Worm (Caenorhabditis elegans) whole organism, young adult: ENCODE measurements around the gene F54F2.6.

ENCODE experiments used
- B0261.1 ChIP-seq: sonication (generic microtip); optimal IDR thresholded peaks from 2 replicates; lab custom pipeline; 2016; ENCODE audit warnings: mild to moderate bottlenecking, missing genetic modification characterization, moderate library complexity, missing compliant biosample characterization
- C17E4.6 ChIP-seq: fragments of 200-800 bp; sonication (Bioruptor generic); IDR thresholded peaks from 2 replicates; pipeline ENCODE4 v1.3.6; 2022; ENCODE audit warnings: missing genetic modification reagents, missing genetic modification characterization, missing compliant biosample characterization
- F55B11.4 ChIP-seq: sonication (generic microtip); optimal IDR thresholded peaks from 2 replicates; lab custom pipeline; 2016; ENCODE audit warnings: missing compliant biosample characterization, missing genetic modification characterization, borderline replicate concordance; ENCODE audit not compliant: insufficient read depth
- athp-1 ChIP-seq: sonication (generic microtip); optimal IDR thresholded peaks from 2 replicates; lab custom pipeline; 2017; ENCODE audit warnings: mild to moderate bottlenecking, missing genetic modification characterization, missing compliant biosample characterization
- attf-3 ChIP-seq: fragments of 200-800 bp; sonication (Bioruptor generic); conservative IDR thresholded peaks from 2 replicates; pipeline ENCODE4 v1.3.6; 2022; ENCODE audit warnings: missing genetic modification reagents, missing genetic modification characterization, missing compliant biosample characterization
- attf-5 ChIP-seq: fragments of 200-800 bp; sonication (Bioruptor generic); optimal IDR thresholded peaks from 2 replicates; lab custom pipeline; 2018; ENCODE audit warnings: mild to moderate bottlenecking, missing genetic modification characterization, missing compliant biosample characterization
- bed-1 ChIP-seq: fragments of 200-800 bp; sonication (Bioruptor generic); IDR thresholded peaks from 2 replicates; pipeline ENCODE4 v1.3.6; 2022; ENCODE audit warnings: missing genetic modification reagents, missing genetic modification characterization, missing compliant biosample characterization
- cebp-1 ChIP-seq, 2 experiments: fragments of 200-800 bp in 1 of 2; sonication (Bioruptor generic) in 1 of 2; sonication (generic microtip) in 1 of 2; IDR thresholded peaks in 1 of 2; optimal IDR thresholded peaks in 1 of 2; 2 replicates each; pipeline versions ENCODE4 v1.3.6 to Lab custom; 2017 to 2022; ENCODE audit warnings: missing compliant biosample characterization in 2 of 2, missing genetic modification characterization in 2 of 2, mild to moderate bottlenecking in 1 of 2, missing genetic modification reagents in 1 of 2, moderate library complexity in 1 of 2
- ceh-100 ChIP-seq: fragments of 200-800 bp; sonication (Bioruptor generic); IDR thresholded peaks from 2 replicates; pipeline ENCODE4 v1.3.6; 2022; ENCODE audit warnings: missing genetic modification reagents, missing genetic modification characterization, missing compliant biosample characterization
- ceh-91 ChIP-seq: fragments of 200-800 bp; sonication (Bioruptor generic); IDR thresholded peaks from 2 replicates; pipeline ENCODE4 v1.3.6; 2022; ENCODE audit warnings: missing genetic modification reagents, missing genetic modification characterization, missing compliant biosample characterization
- dox-1 ChIP-seq: fragments of 200-800 bp; sonication (Bioruptor generic); IDR thresholded peaks from 2 replicates; pipeline ENCODE4 v1.3.6; 2022; ENCODE audit warnings: missing genetic modification reagents, missing genetic modification characterization, missing compliant biosample characterization
- dpff-1 ChIP-seq: sonication (generic microtip); optimal IDR thresholded peaks from 2 replicates; lab custom pipeline; 2017; ENCODE audit warnings: mild to moderate bottlenecking, missing genetic modification characterization, missing compliant biosample characterization
- egl-18 ChIP-seq: fragments of 200-800 bp; sonication (Bioruptor generic); IDR thresholded peaks from 2 replicates; pipeline ENCODE4 v1.3.6; 2022; ENCODE audit warnings: missing genetic modification reagents, missing genetic modification characterization, missing compliant biosample characterization
- gei-17 ChIP-seq: fragments of 200-800 bp; sonication (Bioruptor generic); optimal IDR thresholded peaks from 2 replicates; lab custom pipeline; 2018; ENCODE audit warnings: mild to moderate bottlenecking, missing genetic modification characterization, missing compliant biosample characterization
- him-1 ChIP-seq: sonication (generic microtip); optimal IDR thresholded peaks from 2 replicates; lab custom pipeline; 2016; ENCODE audit warnings: missing genotype, missing genetic modification reagents, missing genetic modification characterization, missing compliant biosample characterization
- hlh-12 ChIP-seq: sonication (generic microtip); optimal IDR thresholded peaks from 2 replicates; lab custom pipeline; 2016; ENCODE audit warnings: missing genetic modification characterization, missing compliant biosample characterization
- hmg-1.2 ChIP-seq: fragments of 200-800 bp; sonication (Bioruptor generic); IDR thresholded peaks from 2 replicates; pipeline ENCODE4 v1.3.6; 2022; ENCODE audit warnings: missing genetic modification reagents, missing genetic modification characterization, missing compliant biosample characterization
- let-607 ChIP-seq, 2 experiments: fragments of 200-800 bp in 1 of 2; sonication (Bioruptor generic) in 1 of 2; sonication (generic microtip) in 1 of 2; optimal IDR thresholded peaks; 2 replicates each; lab custom pipeline; 2016 to 2018; ENCODE audit warnings: mild to moderate bottlenecking in 2 of 2, missing compliant biosample characterization in 2 of 2, missing genetic modification characterization in 2 of 2, moderate library complexity in 2 of 2, missing genotype in 1 of 2
- lin-26 ChIP-seq: fragments of 200-800 bp; sonication (Bioruptor generic); IDR thresholded peaks from 2 replicates; pipeline ENCODE4 v1.3.6; 2022; ENCODE audit warnings: missing genetic modification reagents, missing genetic modification characterization, missing compliant biosample characterization
- lin-35 ChIP-seq, 3 experiments: fragments of 150-350 bp in 2 of 3; sonication (generic microtip) in 1 of 3; optimal IDR thresholded peaks; 2 replicates each; lab custom pipeline; 2014 to 2018; ENCODE audit warnings: missing biosample characterization in 3 of 3, missing genetic modification characterization in 3 of 3, missing genetic modification reagents in 3 of 3
- madf-6 ChIP-seq: fragments of 200-800 bp; sonication (Bioruptor generic); IDR thresholded peaks from 2 replicates; pipeline ENCODE4 v1.3.6; 2022; ENCODE audit warnings: missing genetic modification reagents, missing genetic modification characterization, missing compliant biosample characterization
- mcd-1 ChIP-seq: fragments of 200-800 bp; sonication (Bioruptor generic); IDR thresholded peaks from 2 replicates; pipeline ENCODE4 v1.3.6; 2022; ENCODE audit warnings: missing genetic modification reagents, missing genetic modification characterization, missing compliant biosample characterization
- mel-28 ChIP-seq: sonication (generic microtip); optimal IDR thresholded peaks from 2 replicates; lab custom pipeline; 2016; ENCODE audit warnings: borderline replicate concordance, mild to moderate bottlenecking, missing genetic modification characterization, missing compliant biosample characterization
- mxl-1 ChIP-seq: sonication (generic microtip); optimal IDR thresholded peaks from 2 replicates; lab custom pipeline; 2016; ENCODE audit warnings: missing genetic modification characterization, missing compliant biosample characterization
- nfyb-1 ChIP-seq: fragments of 200-800 bp; sonication (Bioruptor generic); IDR thresholded peaks from 2 replicates; pipeline ENCODE4 v1.3.6; 2022; ENCODE audit warnings: missing genetic modification reagents, missing genetic modification characterization, missing compliant biosample characterization
- pha-4 ChIP-seq: fragments of 150-350 bp; sonication (generic microtip); optimal IDR thresholded peaks from 2 replicates; lab custom pipeline; 2014; ENCODE audit warnings: missing biosample characterization, missing genetic modification reagents, missing genetic modification characterization
- rpc-1 ChIP-seq, 2 experiments: fragments of 150-350 bp in 1 of 2; sonication (generic microtip) in 1 of 2; optimal IDR thresholded peaks; 2 replicates each; lab custom pipeline; 2014 to 2018; ENCODE audit warnings: missing biosample characterization in 1 of 2, missing genetic modification characterization in 1 of 2, missing genetic modification reagents in 1 of 2, missing genotype in 1 of 2
- snpc-3.4 ChIP-seq: sonication (generic microtip); optimal IDR thresholded peaks from 2 replicates; lab custom pipeline; 2017; ENCODE audit warnings: missing genetic modification characterization, mild to moderate bottlenecking, missing compliant biosample characterization, antibody characterized with exemption, moderate library complexity, missing genotype, missing genetic modification reagents
- snpc-4 ChIP-seq, 5 experiments: fragments of 150-350 bp in 1 of 5; sonication (generic microtip) in 4 of 5; optimal IDR thresholded peaks; 2 replicates each; lab custom pipeline; 2014 to 2018; ENCODE audit warnings: missing genetic modification characterization in 5 of 5, missing biosample characterization in 3 of 5, antibody characterized with exemption in 2 of 5, mild to moderate bottlenecking in 2 of 5, missing compliant biosample characterization in 2 of 5, missing genotype in 2 of 5, moderate library complexity in 2 of 5, missing genetic modification reagents in 1 of 5
- xnd-1 ChIP-seq: sonication (generic microtip); optimal IDR thresholded peaks from 2 replicates; lab custom pipeline; 2016; ENCODE audit warnings: missing genotype, missing genetic modification reagents, missing genetic modification characterization, missing compliant biosample characterization
- zim-3 ChIP-seq: sonication (generic microtip); optimal IDR thresholded peaks from 2 replicates; lab custom pipeline; 2017; ENCODE audit warnings: mild to moderate bottlenecking, missing genetic modification characterization, moderate library complexity, missing compliant biosample characterization
- ztf-18 ChIP-seq: sonication (generic microtip); optimal IDR thresholded peaks from 2 replicates; lab custom pipeline; 2016; ENCODE audit warnings: missing genotype, mild to moderate bottlenecking, missing genetic modification characterization, missing compliant biosample characterization
- ztf-25 ChIP-seq: fragments of 200-800 bp; sonication (Bioruptor generic); IDR thresholded peaks from 2 replicates; pipeline ENCODE4 v1.3.6; 2022; ENCODE audit warnings: missing genetic modification reagents, missing genetic modification characterization, missing compliant biosample characterization

F54F2.6 gene

DNA sequence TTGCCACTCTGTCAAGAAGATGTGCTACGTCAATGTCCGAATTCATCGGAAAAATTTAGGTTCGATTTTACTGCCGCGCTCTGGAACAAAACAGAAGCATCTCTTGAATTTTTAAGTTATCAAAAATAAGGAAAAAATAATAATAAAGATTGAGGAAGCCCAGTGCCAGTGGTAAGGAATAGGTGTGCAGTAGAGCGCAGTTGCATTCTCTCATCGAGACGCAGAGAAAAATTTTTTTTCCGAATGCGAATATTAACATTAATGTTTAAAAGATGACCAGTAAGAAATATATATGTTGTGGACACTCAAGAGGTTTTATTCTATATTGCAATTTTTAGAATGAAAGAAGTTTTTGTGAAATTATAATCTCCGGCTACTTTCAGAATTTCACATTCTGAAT lies 47.2 kb upstream of the F54F2.6 start:
- no peak for TF ChIP-seq bed-1 (GFP tag; lab: Robert Waterston, UW)
- peak; percentile 38 for TF ChIP-seq ztf-18 (tag; lab: Kevin White, UChicago)
- no peak for TF ChIP-seq xnd-1 (tag; lab: Kevin White, UChicago)
- TF ChIP-seq hmg-1.2 = peak; percentile 30; the same call in 1 of the 2 replicates
- no peak for TF ChIP-seq lin-35 (GFP tag; optimal IDR thresholded peaks at IDR 0.05; lab: Kevin White, UChicago)
- no peak for TF ChIP-seq mel-28 (tag; lab: Kevin White, UChicago)
- peak; percentile 37 for TF ChIP-seq attf-5
- no peak for TF ChIP-seq snpc-4 (GFP tag; optimal IDR thresholded peaks at IDR 0.05; lab: Kevin White, UChicago)
- TF ChIP-seq snpc-4 (tag; optimal IDR thresholded peaks at IDR 0.05; lab: Kevin White, UChicago) = peak in 1 of 4 experiments; percentile 27
- no peak for TF ChIP-seq attf-3 (GFP tag; lab: Robert Waterston, UW)
- TF ChIP-seq madf-6 (GFP tag; lab: Robert Waterston, UW) = peak; percentile 30; the same call in 1 of the 2 replicates
- peak; percentile 89 for TF ChIP-seq mcd-1 (GFP tag; lab: Robert Waterston, UW)
- TF ChIP-seq athp-1 (tag; lab: Kevin White, UChicago) = no peak
- TF ChIP-seq lin-26 (GFP tag; lab: Robert Waterston, UW) = no peak
- no peak for TF ChIP-seq zim-3 (tag; lab: Kevin White, UChicago)

- TF ChIP-seq rpc-1 (optimal IDR thresholded peaks at IDR 0.05; lab: Kevin White, UChicago) (no peak), rpc-1 (tag; optimal IDR thresholded peaks at IDR 0.05; lab: Kevin White, UChicago) (no peak), dpff-1 (tag; lab: Kevin White, UChicago) (no peak), snpc-3.4 (no peak), mxl-1 (tag; lab: Kevin White, UChicago) (no peak), C17E4.6 (GFP tag; lab: Robert Waterston, UW) (no peak), dox-1 (GFP tag; lab: Robert Waterston, UW) (no peak), egl-18 (GFP tag; lab: Robert Waterston, UW) (no peak), cebp-1 (GFP tag; IDR thresholded peaks at IDR 0.05; lab: Robert Waterston, UW) (no peak), cebp-1 (tag; optimal IDR thresholded peaks at IDR 0.05; lab: Kevin White, UChicago) (no peak), hlh-12 (tag; lab: Kevin White, UChicago) (no peak), hmg-1.2 (no peak)
Observed at ce11 chrIII:8845114-8845513, 44.6 kb upstream of the F54F2.6 start, which contains the start of gene F44E2.6. F44E2.6 (minus strand) TSS chrIII:8845214.

DNA sequence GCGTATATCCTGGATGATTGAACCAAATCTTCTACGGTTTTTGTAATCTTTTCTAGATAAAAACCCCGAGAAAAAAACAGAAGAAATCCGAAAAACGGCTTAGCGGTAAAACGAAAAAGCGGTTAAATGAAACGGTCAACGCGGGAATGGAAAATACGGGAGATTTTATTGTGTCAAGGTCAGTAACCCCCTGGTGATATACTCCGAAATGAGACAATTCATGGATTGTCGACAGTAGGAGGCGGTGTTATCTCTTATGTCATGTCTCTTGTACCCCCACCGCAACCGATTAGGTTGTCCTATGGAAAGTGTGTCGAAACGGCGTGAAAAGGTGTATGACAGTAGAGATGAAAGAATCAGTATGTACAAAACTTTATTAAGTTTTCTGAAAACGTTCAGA lies 43.6 kb upstream of the F54F2.6 start:
- TF ChIP-seq ztf-25 (GFP tag; lab: Robert Waterston, UW) (no peak), ceh-91 (GFP tag; lab: Robert Waterston, UW) (no peak), nfyb-1 (no peak), attf-3 (GFP tag; lab: Robert Waterston, UW) (no peak), him-1 (tag; lab: Kevin White, UChicago) (no peak), pha-4 (tag; lab: Kevin White, UChicago) (no peak), let-607 (tag; optimal IDR thresholded peaks at IDR 0.05; lab: Kevin White, UChicago) (no peak), ceh-100 (GFP tag; lab: Robert Waterston, UW) (no peak), B0261.1 (tag; lab: Kevin White, UChicago) (no peak), madf-6 (GFP tag; lab: Robert Waterston, UW) (no peak), gei-17 (GFP tag; lab: Kevin White, UChicago) (no peak)

ce11 chrIII:8839813-8840212 lies 39.3 kb upstream of the F54F2.6 start:
- no peak for TF ChIP-seq F55B11.4 (tag; lab: Kevin White, UChicago)
